Fruit fly (Drosophila melanogaster) whole organism, embryonic: ENCODE results near the gene Coa8.

Experiments
- Asciz ChIP-seq: fragments of 200-800 bp; sonication (Bioruptor generic); optimal IDR thresholded peaks from 2 replicates; lab custom pipeline; 2017; ENCODE audit warnings: missing biosample characterization, mild to moderate bottlenecking, missing genetic modification characterization, missing genetic modification reagents
- Atf-2 ChIP-seq: fragments of 200-800 bp; sonication (Bioruptor generic); optimal IDR thresholded peaks from 2 replicates; lab custom pipeline; 2016; ENCODE audit warnings: missing biosample characterization, missing genetic modification characterization
- CG10267 ChIP-seq: fragments of 200-800 bp; sonication (Bioruptor generic); optimal IDR thresholded peaks from 2 replicates; lab custom pipeline; 2018; ENCODE audit warnings: missing biosample characterization, mild to moderate bottlenecking, missing genetic modification characterization, moderate library complexity
- CG10321 ChIP-seq: fragments of 200-800 bp; sonication (Bioruptor generic); IDR thresholded peaks from 2 replicates; pipeline ENCODE4 v1.3.6; 2022; ENCODE audit warnings: missing biosample characterization, missing genetic modification characterization
- CG10431 ChIP-seq: fragments of 200-800 bp; sonication (Bioruptor generic); optimal IDR thresholded peaks from 3 replicates; lab custom pipeline; 2018; ENCODE audit warnings: missing biosample characterization, mild to moderate bottlenecking, missing genetic modification characterization
- CG11696 ChIP-seq: fragments of 200-800 bp; sonication (Bioruptor generic); IDR thresholded peaks from 2 replicates; pipeline ENCODE4 v1.3.6; 2022; ENCODE audit warnings: missing biosample characterization, missing genetic modification characterization
- CG12236 ChIP-seq: fragments of 200-800 bp; sonication (Bioruptor generic); optimal IDR thresholded peaks from 2 replicates; lab custom pipeline; 2016; ENCODE audit warnings: missing biosample characterization, missing genetic modification characterization
- CG13624 ChIP-seq: fragments of 200-800 bp; sonication (Bioruptor generic); optimal IDR thresholded peaks from 2 replicates; lab custom pipeline; 2016; ENCODE audit warnings: missing biosample characterization, missing genetic modification characterization
- CG16779 ChIP-seq: fragments of 200-800 bp; sonication (Bioruptor generic); IDR thresholded peaks from 2 replicates; pipeline ENCODE4 v1.3.6; 2022; ENCODE audit warnings: missing biosample characterization, missing genetic modification characterization
- CG18011 ChIP-seq: fragments of 200-800 bp; sonication (Bioruptor generic); optimal IDR thresholded peaks from 2 replicates; lab custom pipeline; 2017; ENCODE audit warnings: missing biosample characterization, missing genetic modification characterization, mild to moderate bottlenecking, moderate library complexity, missing genotype
- CG18262 ChIP-seq: fragments of 200-800 bp; optimal IDR thresholded peaks from 3 replicates; lab custom pipeline; 2019; ENCODE audit warnings: missing biosample characterization, mild to moderate bottlenecking, missing genetic modification characterization, moderate library complexity
- CG30020 ChIP-seq: fragments of 200-800 bp; optimal IDR thresholded peaks from 2 replicates; lab custom pipeline; 2019; ENCODE audit warnings: missing biosample characterization, mild to moderate bottlenecking, missing genetic modification characterization, moderate library complexity
- CG30403 ChIP-seq: fragments of 200-800 bp; sonication (Bioruptor generic); optimal IDR thresholded peaks from 3 replicates; lab custom pipeline; 2016; ENCODE audit warnings: missing biosample characterization, missing genetic modification characterization
- CG32767 ChIP-seq: fragments of 200-800 bp; sonication (Bioruptor generic); IDR thresholded peaks from 2 replicates; pipeline ENCODE4 v1.3.6; 2022; ENCODE audit warnings: missing biosample characterization, missing genetic modification characterization
- CG32772 ChIP-seq: fragments of 200-800 bp; sonication (Bioruptor generic); IDR thresholded peaks from 2 replicates; pipeline ENCODE4 v1.3.6; 2022; ENCODE audit warnings: missing biosample characterization, missing genetic modification characterization
- CG33557 ChIP-seq: fragments of 200-800 bp; sonication (Bioruptor generic); optimal IDR thresholded peaks from 2 replicates; lab custom pipeline; 2019; ENCODE audit warnings: missing biosample characterization, mild to moderate bottlenecking, missing genetic modification characterization, moderate library complexity
- CG6654 ChIP-seq: fragments of 200-800 bp; sonication (Bioruptor generic); optimal IDR thresholded peaks from 2 replicates; lab custom pipeline; 2017; ENCODE audit warnings: missing biosample characterization, mild to moderate bottlenecking, missing genetic modification characterization
- CG8359 ChIP-seq: fragments of 200-800 bp; sonication (Bioruptor generic); optimal IDR thresholded peaks from 2 replicates; lab custom pipeline; 2017; ENCODE audit warnings: missing biosample characterization, mild to moderate bottlenecking, missing genetic modification characterization, borderline replicate concordance
- CG8388 ChIP-seq: fragments of 200-800 bp; sonication (Bioruptor generic); optimal IDR thresholded peaks from 2 replicates; lab custom pipeline; 2019; ENCODE audit warnings: missing biosample characterization, mild to moderate bottlenecking, missing genetic modification characterization, moderate library complexity
- CG9876 ChIP-seq: fragments of 200-800 bp; sonication (Bioruptor generic); optimal IDR thresholded peaks from 2 replicates; lab custom pipeline; 2016; ENCODE audit warnings: missing biosample characterization, missing genetic modification characterization
- CG9932 ChIP-seq: fragments of 200-800 bp; sonication (Bioruptor generic); IDR thresholded peaks from 2 replicates; pipeline ENCODE4 v1.3.6; 2022; ENCODE audit warnings: missing biosample characterization, missing genetic modification characterization
- CoRest ChIP-seq: fragments of 200-800 bp; sonication (Bioruptor generic); optimal IDR thresholded peaks from 3 replicates; lab custom pipeline; 2018; ENCODE audit warnings: missing biosample characterization, mild to moderate bottlenecking, missing genetic modification characterization, moderate library complexity
- D19B ChIP-seq: fragments of 200-800 bp; sonication (Bioruptor generic); optimal IDR thresholded peaks from 2 replicates; lab custom pipeline; 2017; ENCODE audit warnings: missing biosample characterization, mild to moderate bottlenecking, missing genetic modification characterization
- Dp ChIP-seq: fragments of 200-800 bp; sonication (Bioruptor generic); optimal IDR thresholded peaks from 2 replicates; lab custom pipeline; 2018; ENCODE audit warnings: missing biosample characterization, mild to moderate bottlenecking, missing genetic modification characterization, moderate library complexity
- Drgx ChIP-seq: fragments of 200-800 bp; sonication (Bioruptor generic); IDR thresholded peaks from 2 replicates; pipeline ENCODE4 v1.3.6; 2022; ENCODE audit warnings: missing biosample characterization, missing genetic modification characterization
- E2f1 ChIP-seq: fragments of 200-800 bp; sonication (Bioruptor generic); IDR thresholded peaks from 2 replicates; pipeline ENCODE4 v1.3.6; 2022; ENCODE audit warnings: missing biosample characterization, missing genetic modification characterization
- NFAT ChIP-seq: fragments of 200-800 bp; sonication (Bioruptor generic); IDR thresholded peaks from 2 replicates; pipeline ENCODE4 v1.3.6; 2022; ENCODE audit warnings: missing biosample characterization, missing genetic modification characterization
- Optix ChIP-seq: fragments of 200-800 bp; sonication (Bioruptor generic); IDR thresholded peaks from 3 replicates; pipeline ENCODE4 v1.3.6; 2022; ENCODE audit warnings: missing biosample characterization, missing genetic modification characterization
- Side ChIP-seq: fragments of 200-800 bp; sonication (Bioruptor generic); optimal IDR thresholded peaks from 2 replicates; lab custom pipeline; 2016; ENCODE audit warnings: missing biosample characterization, missing genetic modification characterization
- YL-1 ChIP-seq: fragments of 200-800 bp; sonication (Bioruptor generic); optimal IDR thresholded peaks from 3 replicates; lab custom pipeline; 2017; ENCODE audit warnings: missing biosample characterization, mild to moderate bottlenecking, missing genetic modification characterization
- bbx ChIP-seq: fragments of 200-800 bp; sonication (Bioruptor generic); IDR thresholded peaks from 2 replicates; pipeline ENCODE4 v1.3.6; 2022; ENCODE audit warnings: missing biosample characterization, missing genetic modification characterization; ENCODE audit not compliant: partially characterized antibody
- cas ChIP-seq: fragments of 200-800 bp; sonication (Bioruptor generic); IDR thresholded peaks from 2 replicates; pipeline ENCODE4 v1.3.6; 2022; ENCODE audit warnings: missing biosample characterization, missing genetic modification characterization
- dm ChIP-seq: fragments of 200-800 bp; sonication (Bioruptor generic); optimal IDR thresholded peaks from 3 replicates; lab custom pipeline; 2016; ENCODE audit warnings: missing biosample characterization, missing genetic modification characterization
- en ChIP-seq: fragments of 200-800 bp; sonication (Bioruptor generic); optimal IDR thresholded peaks from 2 replicates; lab custom pipeline; 2016; ENCODE audit warnings: missing biosample characterization, missing genetic modification characterization
- fd3F ChIP-seq: fragments of 200-800 bp; sonication (Bioruptor generic); optimal IDR thresholded peaks from 2 replicates; lab custom pipeline; 2018; ENCODE audit warnings: missing biosample characterization, mild to moderate bottlenecking, missing genetic modification characterization, moderate library complexity
- fu2 ChIP-seq: fragments of 200-800 bp; sonication (Bioruptor generic); optimal IDR thresholded peaks from 2 replicates; lab custom pipeline; 2016; ENCODE audit warnings: missing biosample characterization, missing genetic modification characterization
- gcm ChIP-seq: fragments of 200-800 bp; sonication (Bioruptor generic); optimal IDR thresholded peaks from 2 replicates; lab custom pipeline; 2019; ENCODE audit warnings: missing biosample characterization, mild to moderate bottlenecking, missing genetic modification characterization, moderate library complexity
- gt ChIP-seq: fragments of 200-800 bp; sonication (Bioruptor generic); IDR thresholded peaks from 2 replicates; pipeline ENCODE4 v1.3.6; 2022; ENCODE audit warnings: missing biosample characterization, missing genetic modification characterization
- hth ChIP-seq: fragments of >200 bp; optimal IDR thresholded peaks from 2 replicates; lab custom pipeline; 2017; ENCODE audit warnings: inconsistent platforms
- ind ChIP-seq: fragments of 200-800 bp; sonication (Bioruptor generic); optimal IDR thresholded peaks from 3 replicates; lab custom pipeline; 2016; ENCODE audit warnings: missing biosample characterization, missing genetic modification characterization
- lov ChIP-seq, 2 experiments: fragments of 200-800 bp in 1 of 2; fragments of >200 bp in 1 of 2; sonication (Bioruptor generic) in 1 of 2; IDR thresholded peaks in 1 of 2; optimal IDR thresholded peaks in 1 of 2; 2 replicates in 1 of 2; 3 replicates in 1 of 2; pipeline versions ENCODE4 v1.3.6 to Lab custom; 2017 to 2022; ENCODE audit warnings: missing biosample characterization in 1 of 2, missing genetic modification characterization in 1 of 2
- mirr ChIP-seq: fragments of 200-800 bp; sonication (Bioruptor generic); optimal IDR thresholded peaks from 3 replicates; lab custom pipeline; 2018; ENCODE audit warnings: missing biosample characterization, mild to moderate bottlenecking, missing genetic modification characterization
- onecut ChIP-seq: fragments of 200-800 bp; sonication (Bioruptor generic); IDR thresholded peaks from 2 replicates; pipeline ENCODE4 v1.3.6; 2022; ENCODE audit warnings: missing biosample characterization, missing genetic modification characterization
- peb ChIP-seq: fragments of 200-800 bp; sonication (Bioruptor generic); IDR thresholded peaks from 2 replicates; pipeline ENCODE4 v1.3.6; 2022; ENCODE audit warnings: missing biosample characterization, missing genetic modification characterization
- run ChIP-seq: fragments of 200-800 bp; sonication (Bioruptor generic); optimal IDR thresholded peaks from 3 replicates; lab custom pipeline; 2018; ENCODE audit warnings: missing biosample characterization, mild to moderate bottlenecking, missing genetic modification characterization
- sisA ChIP-seq: fragments of 200-800 bp; sonication (Bioruptor generic); IDR thresholded peaks from 2 replicates; pipeline ENCODE4 v1.3.6; 2022; ENCODE audit warnings: missing biosample characterization, missing genetic modification characterization
- slbo ChIP-seq: fragments of 200-800 bp; sonication (Bioruptor generic); IDR thresholded peaks from 2 replicates; pipeline ENCODE4 v1.3.6; 2022; ENCODE audit warnings: missing biosample characterization, missing genetic modification characterization
- ssp ChIP-seq: fragments of 200-800 bp; sonication (Bioruptor generic); IDR thresholded peaks from 2 replicates; pipeline ENCODE4 v1.3.6; 2022; ENCODE audit warnings: missing biosample characterization, missing genetic modification characterization
- sug ChIP-seq: fragments of 200-800 bp; optimal IDR thresholded peaks from 2 replicates; lab custom pipeline; 2019; ENCODE audit warnings: missing biosample characterization, mild to moderate bottlenecking, missing genetic modification characterization, moderate library complexity
- wek ChIP-seq: fragments of 200-800 bp; sonication (Bioruptor generic); optimal IDR thresholded peaks from 3 replicates; lab custom pipeline; 2018; ENCODE audit warnings: missing biosample characterization, mild to moderate bottlenecking, missing genetic modification characterization, moderate library complexity

Coa8 gene

dm6 chrX:1877107-1877736, 2.9 kb upstream of the Coa8 start, which contains the start of the genes CG14817 and CG14805 (continued):
- TF ChIP-seq mirr (GFP tag; lab: Kevin White, UChicago) (peak; percentile 93), CG8359 (GFP tag; lab: Kevin White, UChicago) (peak; percentile 31), fd3F (GFP tag; lab: Kevin White, UChicago) (peak; percentile 53), CG8388 (GFP tag; lab: Kevin White, UChicago) (peak; percentile 70), wek (GFP tag; lab: Kevin White, UChicago) (peak; percentile 85), Side (GFP tag; lab: Kevin White, UChicago) (peak; percentile 58), sug (tag; lab: Kevin White, UChicago) (peak; percentile 72), CG32767 (GFP tag; lab: Robert Waterston, UW) (no peak), CG9932 (no peak; the same call in 1 of the 2 replicates), hth (lab: Kevin White, UChicago) (no peak), en (peak; percentile 35), bbx (peak; percentile 61), CG10267 (tag; lab: Kevin White, UChicago) (peak; percentile 77), ssp (GFP tag; lab: Robert Waterston, UW) (no peak), CG18011 (GFP tag; lab: Kevin White, UChicago) (peak; percentile 53), CG13624 (GFP tag; lab: Kevin White, UChicago) (peak; percentile 30), D19B (GFP tag; lab: Kevin White, UChicago) (peak; percentile 52), CG11696 (no peak), cas (GFP tag; lab: Robert Waterston, UW) (no peak), CG18262 (tag; lab: Kevin White, UChicago) (peak; percentile 58), slbo (GFP tag; lab: Robert Waterston, UW) (0 out of 2 replicates have a peak, but pooled peaks have one; percentile 38), CG16779 (GFP tag; lab: Robert Waterston, UW) (no peak), sisA (GFP tag; lab: Robert Waterston, UW) (no peak), CG30020 (tag; lab: Kevin White, UChicago) (peak; percentile 40), ind (GFP tag; lab: Kevin White, UChicago) (no peak), Drgx (no peak), Atf-2 (GFP tag; lab: Kevin White, UChicago) (no peak), run (tag; lab: Kevin White, UChicago) (no peak), onecut (GFP tag; lab: Robert Waterston, UW) (peak; percentile 76), fu2 (GFP tag; lab: Kevin White, UChicago) (peak; percentile 13), CG9876 (no peak), CG33557 (GFP tag; lab: Kevin White, UChicago) (peak; percentile 70), gcm (peak; percentile 79), dm (GFP tag; lab: Kevin White, UChicago) (peak; percentile 38), CG30403 (GFP tag; lab: Kevin White, UChicago) (peak; percentile 41), CG10321 (GFP tag; lab: Robert Waterston, UW) (no peak), E2f1 (GFP tag; lab: Robert Waterston, UW) (no peak), CoRest (tag; lab: Kevin White, UChicago) (peak; percentile 43), YL-1 (GFP tag; lab: Kevin White, UChicago) (peak; percentile 93), CG6654 (GFP tag; lab: Kevin White, UChicago) (peak; percentile 33), CG10431 (peak; percentile 81), CG12236 (GFP tag; lab: Kevin White, UChicago) (no peak), CG32772 (GFP tag; lab: Robert Waterston, UW) (no peak), gt (GFP tag; lab: Robert Waterston, UW) (no peak), Asciz (GFP tag; lab: Kevin White, UChicago) (no peak), NFAT (GFP tag; lab: Robert Waterston, UW) (peak; percentile 68; the same call in 1 of the 2 replicates), Dp (peak; percentile 27), peb (GFP tag; lab: Robert Waterston, UW) (no peak), lov (optimal IDR thresholded peaks at IDR 0.05; lab: Kevin White, UChicago) (no peak), lov (GFP tag; IDR thresholded peaks at IDR 0.05; lab: Robert Waterston, UW) (peak; percentile 71; the same call in 1 of the 3 replicates), Optix (GFP tag; lab: Robert Waterston, UW) (0 out of 3 replicates have a peak, but pooled peaks have one; percentile 22)
